Worm (Caenorhabditis elegans): ENCODE measurements around the gene math-41.

DNA sequence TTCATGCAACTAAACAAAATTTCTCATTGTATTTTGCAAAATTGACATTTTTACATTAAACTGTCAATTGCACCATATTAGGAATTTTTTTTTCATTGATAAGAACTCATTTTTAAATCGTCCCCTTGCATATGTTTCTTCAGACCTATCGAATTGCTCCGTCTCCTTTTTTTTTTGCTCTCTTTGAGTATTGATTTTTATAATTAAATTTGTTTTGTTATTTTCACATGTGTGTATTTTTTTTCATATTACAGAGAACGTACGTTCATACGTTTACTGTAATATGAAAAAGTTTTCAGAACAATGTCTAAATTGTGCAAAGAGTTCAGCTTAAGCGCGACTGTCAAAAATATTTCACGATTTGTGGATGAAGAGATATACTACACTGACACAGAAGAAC lies 44.7 kb downstream of the math-41 start, which contains the start of gene math-14:
- TF ChIP-seq nhr-237 (tag; optimal IDR thresholded peaks at IDR 0.05) (no peak), fkh-10 (GFP tag; optimal IDR thresholded peaks at IDR 0.05) (no peak), alr-1 (tag; optimal IDR thresholded peaks at IDR 0.05; ENCODE audit: borderline replicate concordance) (no peak), aha-1 (tag; optimal IDR thresholded peaks at IDR 0.05) (no peak), irx-1 (tag; optimal IDR thresholded peaks at IDR 0.05) (no peak), elt-3 (tag; optimal IDR thresholded peaks at IDR 0.05) (no peak), nhr-11 (tag; optimal IDR thresholded peaks at IDR 0.05) (no peak), dpl-1 (GFP tag; optimal IDR thresholded peaks at IDR 0.05) (no peak), swsn-7 (tag; optimal IDR thresholded peaks at IDR 0.05) (no peak), snpc-4 (tag; optimal IDR thresholded peaks at IDR 0.05) (no peak), ztf-11 (tag; optimal IDR thresholded peaks at IDR 0.05) (no peak), nhr-12 (tag; optimal IDR thresholded peaks at IDR 0.05) (no peak), lin-39 (tag; optimal IDR thresholded peaks at IDR 0.05) (no peak)
